Worm (Caenorhabditis elegans): ENCODE measurements around the gene B0416.2.

DNA sequence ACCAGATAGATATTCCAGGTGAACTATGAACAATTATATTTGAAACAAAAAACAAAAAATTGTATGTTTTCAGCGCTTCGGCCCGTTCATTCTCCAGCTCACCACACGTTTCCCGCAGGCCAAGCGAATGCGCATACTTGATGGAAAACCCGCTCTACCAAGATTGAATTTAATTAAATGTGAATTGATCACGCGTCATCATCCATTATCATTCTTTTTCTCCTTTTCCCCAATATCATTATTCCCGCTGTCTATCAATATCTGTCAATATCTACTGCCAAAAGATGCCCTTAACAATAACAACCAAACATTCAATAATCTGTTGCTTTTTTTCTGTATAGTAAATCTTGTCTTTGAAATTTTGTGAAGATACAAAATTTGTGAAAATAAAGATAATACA, 37.3 kb downstream of the B0416.2 start:
- TF ChIP-seq flt-1 (GFP tag; IDR thresholded peaks at IDR 0.05) = no peak
- no peak for TF ChIP-seq ama-1 (optimal IDR thresholded peaks at IDR 0.05)
- no peak for TF ChIP-seq tbx-11 (GFP tag; IDR thresholded peaks at IDR 0.05)
- no peak for TF ChIP-seq ets-7 (tag; optimal IDR thresholded peaks at IDR 0.05)
- no peak for TF ChIP-seq F13C5.2 (tag; optimal IDR thresholded peaks at IDR 0.05)
- TF ChIP-seq tbx-37 (GFP tag; conservative IDR thresholded peaks at IDR 0.05) = no peak

Data from whole organism, early embryonic.